Worm (Caenorhabditis elegans) whole organism, L3 larva: ENCODE results near the gene F26F4.5.

ENCODE experiments used
- mdl-1 ChIP-seq: fragments of 150-350 bp; optimal IDR thresholded peaks from 2 replicates; lab custom pipeline; 2014; ENCODE audit warnings: missing biosample characterization, missing genetic modification characterization
- nhr-12 ChIP-seq: fragments of 150-350 bp; optimal IDR thresholded peaks from 2 replicates; lab custom pipeline; 2014; ENCODE audit warnings: missing biosample characterization, missing genetic modification characterization
- pha-4 ChIP-seq: fragments of 150-350 bp; optimal IDR thresholded peaks from 2 replicates; lab custom pipeline; 2014; ENCODE audit warnings: missing biosample characterization, missing genetic modification reagents, missing genetic modification characterization

DNA sequence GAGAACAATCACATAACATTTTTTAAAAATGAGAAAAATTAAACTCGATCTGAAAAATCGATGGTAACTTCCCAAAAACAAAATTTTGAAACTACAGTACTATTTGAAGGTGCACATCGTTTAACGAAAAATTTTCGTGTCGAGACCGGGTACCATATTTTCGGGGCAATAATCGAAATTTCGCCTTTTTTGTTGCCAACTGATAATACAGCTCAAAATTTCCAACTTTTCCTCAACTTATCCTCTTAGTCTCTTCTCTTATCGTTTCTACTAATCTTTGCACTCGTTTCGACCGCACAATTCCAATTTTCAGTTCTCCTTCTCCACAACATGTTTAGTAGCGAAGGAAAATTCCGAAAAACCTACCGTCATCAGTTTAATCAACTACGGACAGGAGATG lies 15.8 kb upstream of the F26F4.5 start, which contains the start of gene rom-1:
- TF ChIP-seq mdl-1 (tag; lab: Kevin White, UChicago), result no peak
- no peak for TF ChIP-seq pha-4
- TF ChIP-seq nhr-12 (tag; lab: Kevin White, UChicago), result no peak
